Worm (Caenorhabditis elegans) whole organism, mixed stage, embryonic: ENCODE results near the gene ttbk-7.
A peak's percentile ranks its signal among the peaks of the same experiment; 100 is the strongest.

Experiments used
- M03D4.4 ChIP-seq: sonication (generic microtip); optimal IDR thresholded peaks from 2 replicates; lab custom pipeline; 2017; ENCODE audit warnings: mild to moderate bottlenecking, missing genetic modification characterization, missing compliant biosample characterization
- blmp-1 ChIP-seq: fragments of 150-350 bp; optimal IDR thresholded peaks from 2 replicates; lab custom pipeline; 2014; ENCODE audit warnings: missing biosample characterization, missing genetic modification characterization
- ceh-43 ChIP-seq: fragments of 200-800 bp; sonication (Bioruptor generic); optimal IDR thresholded peaks from 2 replicates; lab custom pipeline; 2018; ENCODE audit warnings: mild to moderate bottlenecking, missing genetic modification characterization, moderate library complexity, missing compliant biosample characterization
- ceh-83 ChIP-seq: fragments of 200-800 bp; sonication (Bioruptor generic); optimal IDR thresholded peaks from 2 replicates; lab custom pipeline; 2018; ENCODE audit warnings: mild to moderate bottlenecking, missing genetic modification characterization, missing compliant biosample characterization
- cnd-1 ChIP-seq: fragments of 200-800 bp; sonication (Bioruptor generic); optimal IDR thresholded peaks from 2 replicates; lab custom pipeline; 2018; ENCODE audit warnings: mild to moderate bottlenecking, missing genetic modification characterization, missing compliant biosample characterization
- drap-1 ChIP-seq: fragments of 200-800 bp; sonication (Bioruptor generic); optimal IDR thresholded peaks from 3 replicates; lab custom pipeline; 2018; ENCODE audit warnings: mild to moderate bottlenecking, missing genetic modification characterization, missing compliant biosample characterization
- elt-1 ChIP-seq: sonication (generic microtip); optimal IDR thresholded peaks from 2 replicates; lab custom pipeline; 2017; ENCODE audit warnings: missing genetic modification characterization, mild to moderate bottlenecking, missing compliant biosample characterization, antibody characterized with exemption, moderate library complexity, borderline replicate concordance; ENCODE audit not compliant: insufficient read depth
- elt-3 ChIP-seq: fragments of 150-350 bp; optimal IDR thresholded peaks from 2 replicates; lab custom pipeline; 2014; ENCODE audit warnings: missing biosample characterization, missing genetic modification characterization
- flh-1 ChIP-seq: fragments of 200-800 bp; sonication (Bioruptor generic); optimal IDR thresholded peaks from 2 replicates; lab custom pipeline; 2018; ENCODE audit warnings: mild to moderate bottlenecking, missing genetic modification characterization, moderate library complexity, missing compliant biosample characterization
- ham-2 ChIP-seq: fragments of 200-800 bp; sonication (Bioruptor generic); optimal IDR thresholded peaks from 2 replicates; lab custom pipeline; 2018; ENCODE audit warnings: mild to moderate bottlenecking, missing genetic modification characterization, missing compliant biosample characterization
- hlh-1 ChIP-seq: fragments of 150-350 bp; optimal IDR thresholded peaks from 2 replicates; lab custom pipeline; 2014; ENCODE audit warnings: missing biosample characterization, missing genetic modification reagents, missing genetic modification characterization
- lin-13 ChIP-seq: fragments of 150-350 bp; optimal IDR thresholded peaks from 2 replicates; lab custom pipeline; 2014; ENCODE audit warnings: missing biosample characterization, missing genetic modification characterization
- lin-32 ChIP-seq: fragments of 200-800 bp; sonication (Bioruptor generic); optimal IDR thresholded peaks from 2 replicates; lab custom pipeline; 2018; ENCODE audit warnings: mild to moderate bottlenecking, missing genetic modification characterization, missing compliant biosample characterization
- lsy-2 ChIP-seq: fragments of 150-350 bp; optimal IDR thresholded peaks from 2 replicates; lab custom pipeline; 2014; ENCODE audit warnings: missing biosample characterization, missing genetic modification characterization
- mab-5 ChIP-seq: fragments of 150-350 bp; optimal IDR thresholded peaks from 2 replicates; lab custom pipeline; 2014; ENCODE audit warnings: missing biosample characterization, missing genetic modification characterization
- mep-1 ChIP-seq: fragments of 150-350 bp; optimal IDR thresholded peaks from 2 replicates; lab custom pipeline; 2017; ENCODE audit warnings: missing biosample characterization, missing genetic modification reagents, missing genetic modification characterization, inconsistent platforms
- mls-2 ChIP-seq: sonication (generic microtip); optimal IDR thresholded peaks from 2 replicates; lab custom pipeline; 2016; ENCODE audit warnings: mild to moderate bottlenecking, missing genetic modification characterization, moderate library complexity, missing compliant biosample characterization
- nhr-2 ChIP-seq: fragments of 150-350 bp; optimal IDR thresholded peaks from 2 replicates; lab custom pipeline; 2014; ENCODE audit warnings: missing biosample characterization, missing genetic modification characterization
- nhr-237 ChIP-seq: fragments of 150-350 bp; optimal IDR thresholded peaks from 2 replicates; lab custom pipeline; 2014; ENCODE audit warnings: missing biosample characterization, missing genetic modification characterization
- nhr-28 ChIP-seq: fragments of 150-350 bp; optimal IDR thresholded peaks from 2 replicates; lab custom pipeline; 2014; ENCODE audit warnings: missing biosample characterization, missing genetic modification characterization
- nhr-76 ChIP-seq: sonication (generic microtip); optimal IDR thresholded peaks from 2 replicates; lab custom pipeline; 2017; ENCODE audit warnings: missing biosample characterization, missing genetic modification characterization
- pha-4 ChIP-seq: fragments of 150-350 bp; optimal IDR thresholded peaks from 2 replicates; lab custom pipeline; 2018; ENCODE audit warnings: missing biosample characterization, missing genetic modification reagents, missing genetic modification characterization
- snpc-4 ChIP-seq: fragments of 150-350 bp; optimal IDR thresholded peaks from 2 replicates; lab custom pipeline; 2014; ENCODE audit warnings: missing biosample characterization, missing genetic modification characterization
- sptf-1 ChIP-seq: sonication (generic microtip); optimal IDR thresholded peaks from 2 replicates; lab custom pipeline; 2017; ENCODE audit warnings: mild to moderate bottlenecking, missing genetic modification characterization, moderate library complexity, missing compliant biosample characterization
- tbx-8 ChIP-seq: fragments of 200-800 bp; sonication (Bioruptor generic); optimal IDR thresholded peaks from 2 replicates; lab custom pipeline; 2018; ENCODE audit warnings: mild to moderate bottlenecking, missing genetic modification characterization, moderate library complexity, missing compliant biosample characterization
- unc-120 ChIP-seq: sonication (generic microtip); optimal IDR thresholded peaks from 2 replicates; lab custom pipeline; 2017; ENCODE audit warnings: missing genetic modification characterization, missing compliant biosample characterization; ENCODE audit not compliant: poor library complexity, severe bottlenecking
- unc-39 ChIP-seq: fragments of 150-350 bp; optimal IDR thresholded peaks from 2 replicates; lab custom pipeline; 2014; ENCODE audit warnings: missing biosample characterization, missing genetic modification characterization
- unc-62 ChIP-seq: fragments of 150-350 bp; optimal IDR thresholded peaks from 2 replicates; lab custom pipeline; 2014; ENCODE audit warnings: missing biosample characterization, missing genetic modification reagents, missing genetic modification characterization
- zip-8 ChIP-seq: fragments of 150-350 bp; optimal IDR thresholded peaks from 2 replicates; lab custom pipeline; 2014; ENCODE audit warnings: missing biosample characterization, missing genetic modification characterization
- ztf-11 ChIP-seq: fragments of 150-350 bp; optimal IDR thresholded peaks from 2 replicates; lab custom pipeline; 2014; ENCODE audit warnings: missing biosample characterization, missing genetic modification characterization

ttbk-7 gene

DNA sequence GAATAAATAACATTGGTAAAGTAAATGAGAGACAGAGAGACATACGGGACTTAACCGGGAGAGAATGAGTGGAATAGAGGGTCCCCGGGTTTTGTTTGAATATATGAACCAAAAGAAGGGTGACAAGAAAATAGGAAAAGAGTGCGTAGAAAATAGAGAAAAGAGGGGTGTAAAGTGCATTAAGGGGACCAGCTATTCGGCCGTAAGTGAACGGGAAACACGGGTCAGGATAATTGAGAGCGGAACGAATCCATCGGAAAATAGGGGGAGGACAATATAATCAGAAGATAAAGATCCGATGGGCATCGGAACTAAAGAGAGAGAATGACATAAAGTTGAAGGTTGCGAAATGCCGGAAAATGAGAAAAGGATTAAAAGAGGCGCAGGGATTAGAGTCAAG, 1.7 kb upstream of the ttbk-7 start (continued):
- TF ChIP-seq unc-39: no peak
- no peak for TF ChIP-seq lin-32 (GFP tag; lab: Kevin White, UChicago)
- TF ChIP-seq tbx-8 (GFP tag; lab: Kevin White, UChicago): no peak
- no peak for TF ChIP-seq sptf-1 (tag; lab: Kevin White, UChicago)
- TF ChIP-seq, all 35 proteins: peak for 6

DNA sequence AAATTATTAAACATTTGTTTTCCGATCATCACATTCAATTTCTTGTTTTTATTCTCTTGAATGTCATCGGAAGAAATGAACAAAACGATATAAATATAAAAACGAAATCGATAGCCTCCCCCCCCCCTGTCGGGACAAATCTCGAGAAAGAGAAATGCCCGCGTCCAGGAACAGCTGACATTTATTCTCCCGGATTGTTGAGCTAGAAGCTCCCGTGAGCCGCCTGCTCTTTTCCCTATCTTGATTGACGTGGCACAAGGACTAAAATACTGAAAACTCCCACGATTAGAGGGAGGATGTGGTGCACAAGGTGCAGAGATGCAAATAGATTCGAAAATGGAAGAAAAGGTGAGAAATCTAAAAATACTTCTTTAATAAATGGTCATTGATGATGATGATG, 1.2 kb upstream of the ttbk-7 start:
- TF ChIP-seq hlh-1 (tag; lab: Kevin White, UChicago): peak; percentile 95
- peak; percentile 57 for TF ChIP-seq unc-120
- no peak for TF ChIP-seq mep-1
- TF ChIP-seq ceh-43: no peak
- TF ChIP-seq M03D4.4 (tag; lab: Kevin White, UChicago): no peak
- TF ChIP-seq mls-2 (tag; lab: Kevin White, UChicago): peak; percentile 15
- no peak for TF ChIP-seq ceh-83 (GFP tag; lab: Kevin White, UChicago)
- TF ChIP-seq unc-62 (GFP tag; lab: Kevin White, UChicago): peak; percentile 80
- no peak for TF ChIP-seq lsy-2 (tag; lab: Kevin White, UChicago)
- TF ChIP-seq nhr-237 (tag; lab: Kevin White, UChicago): no peak
- TF ChIP-seq flh-1 (GFP tag; lab: Kevin White, UChicago): no peak
- TF ChIP-seq elt-1: no peak
- no peak for TF ChIP-seq nhr-28
- TF ChIP-seq ham-2 (GFP tag; lab: Kevin White, UChicago): no peak

DNA sequence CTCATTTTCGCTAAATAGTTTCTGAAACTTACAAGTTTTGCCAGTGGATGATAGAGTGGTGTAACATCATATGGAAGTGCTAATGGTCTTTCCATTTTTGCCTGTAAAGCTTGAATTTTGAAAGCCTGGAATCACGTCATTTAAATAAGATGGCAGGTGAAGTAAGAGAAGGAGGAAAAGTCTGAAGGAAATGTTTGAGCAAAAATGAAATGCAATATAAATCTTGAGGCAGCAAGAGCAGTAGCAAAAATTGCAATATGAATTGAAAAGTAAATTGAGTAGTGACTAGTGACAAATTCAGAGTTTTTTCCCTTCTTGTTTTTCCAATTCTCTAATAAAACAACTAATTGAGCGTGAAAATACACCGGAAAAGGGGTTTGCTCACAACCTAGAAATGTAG, 9.8 kb downstream of the ttbk-7 start, which contains the start of gene glb-24:
Gene glb-24 (minus strand): TSS at position 101 of the 400 bp plus-strand sequence.
- TF ChIP-seq lsy-2 (tag; lab: Kevin White, UChicago): no peak
- no peak for TF ChIP-seq zip-8 (tag; lab: Kevin White, UChicago)
- TF ChIP-seq ham-2 (GFP tag; lab: Kevin White, UChicago): no peak
- no peak for TF ChIP-seq mls-2 (tag; lab: Kevin White, UChicago)
- no peak for TF ChIP-seq nhr-2 (tag; lab: Kevin White, UChicago)
- no peak for TF ChIP-seq snpc-4 (tag; lab: Kevin White, UChicago)
- TF ChIP-seq mep-1: no peak
- TF ChIP-seq blmp-1 (tag; lab: Kevin White, UChicago): no peak
- TF ChIP-seq drap-1: no peak
- TF ChIP-seq elt-3 (tag; lab: Kevin White, UChicago): no peak
- no peak for TF ChIP-seq elt-1

DNA sequence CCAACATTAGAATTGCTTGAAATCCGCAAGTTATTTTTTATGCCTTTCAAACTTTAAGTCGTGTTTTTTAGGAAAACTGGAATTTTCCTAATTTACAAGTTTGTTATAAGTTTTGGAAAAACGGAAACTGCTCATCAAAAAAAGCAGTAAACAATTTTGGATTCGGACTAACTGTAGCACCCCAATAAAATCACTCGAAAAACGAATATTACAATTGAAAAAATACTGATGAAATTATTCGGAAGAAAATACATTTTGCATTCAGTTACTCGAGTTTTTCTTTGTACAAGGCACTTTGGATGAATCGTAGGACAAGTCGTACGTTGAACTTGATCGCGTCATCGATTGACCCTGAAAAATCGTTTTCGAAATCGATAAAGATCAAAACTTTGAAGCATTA, 13.3 kb downstream of the ttbk-7 start:
- TF ChIP-seq nhr-28 (no peak), ztf-11 (tag; lab: Kevin White, UChicago) (no peak), M03D4.4 (tag; lab: Kevin White, UChicago) (no peak), tbx-8 (GFP tag; lab: Kevin White, UChicago) (no peak), ceh-83 (GFP tag; lab: Kevin White, UChicago) (no peak)
- TF ChIP-seq, all 35 proteins: peak for 0

DNA sequence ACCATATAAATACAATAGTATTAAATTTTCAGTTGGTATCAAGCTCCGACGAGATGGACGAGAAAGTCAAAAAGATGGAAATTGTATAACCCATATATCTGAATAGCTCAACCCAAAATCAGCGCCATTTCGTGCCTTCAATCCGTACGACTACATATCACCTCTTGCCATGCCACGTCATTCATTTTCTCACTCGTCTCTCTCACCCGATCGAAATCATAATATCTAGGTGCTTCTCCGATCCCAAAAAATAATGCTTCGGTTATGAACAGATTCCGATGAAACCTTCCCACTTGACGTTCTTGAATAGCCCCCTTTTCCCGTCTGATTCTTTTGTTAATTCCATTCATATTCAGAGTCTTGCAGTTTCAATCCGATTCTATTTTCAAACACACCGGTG, 14.3 kb downstream of the ttbk-7 start:
- TF ChIP-seq blmp-1 (tag; lab: Kevin White, UChicago): no peak
- no peak for TF ChIP-seq nhr-76
- TF ChIP-seq unc-120: no peak
- no peak for TF ChIP-seq ham-2 (GFP tag; lab: Kevin White, UChicago)
- TF ChIP-seq cnd-1 (tag; lab: Kevin White, UChicago): no peak
- no peak for TF ChIP-seq mab-5 (tag; lab: Kevin White, UChicago)
- no peak for TF ChIP-seq pha-4 (tag; lab: Kevin White, UChicago)
- no peak for TF ChIP-seq flh-1 (GFP tag; lab: Kevin White, UChicago)
- no peak for TF ChIP-seq lin-13 (tag; lab: Kevin White, UChicago)
- no peak for TF ChIP-seq nhr-237 (tag; lab: Kevin White, UChicago)
- TF ChIP-seq elt-3 (tag; lab: Kevin White, UChicago): no peak
- no peak for TF ChIP-seq sptf-1 (tag; lab: Kevin White, UChicago)
- no peak for TF ChIP-seq nhr-2 (tag; lab: Kevin White, UChicago)
- no peak for TF ChIP-seq hlh-1 (tag; lab: Kevin White, UChicago)
- TF ChIP-seq tbx-8 (GFP tag; lab: Kevin White, UChicago): no peak

DNA sequence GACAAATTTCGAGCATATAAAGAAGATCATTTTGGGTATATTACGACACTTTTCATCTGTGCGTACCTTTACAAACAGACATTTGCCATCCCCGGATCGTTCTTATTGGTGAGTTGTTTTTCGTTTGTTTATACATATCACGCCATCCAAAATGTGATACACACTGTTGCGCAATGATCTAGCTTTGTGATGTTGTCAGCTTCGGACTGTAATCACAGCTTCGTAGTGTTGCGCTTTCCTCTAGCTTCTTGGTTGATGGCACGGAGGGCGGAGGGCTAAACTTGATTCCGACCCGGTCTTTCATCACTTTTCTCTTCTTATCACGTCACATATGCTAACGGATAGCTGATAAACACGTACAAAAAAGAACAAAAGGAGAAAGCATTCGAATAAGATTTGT, 16.3 kb downstream of the ttbk-7 start:
- no peak for TF ChIP-seq lsy-2 (tag; lab: Kevin White, UChicago)
- TF ChIP-seq mep-1: no peak
- no peak for TF ChIP-seq unc-39
- peak; percentile 79 for TF ChIP-seq zip-8 (tag; lab: Kevin White, UChicago)
- no peak for TF ChIP-seq hlh-1 (tag; lab: Kevin White, UChicago)
- no peak for TF ChIP-seq snpc-4 (tag; lab: Kevin White, UChicago)
- no peak for TF ChIP-seq cnd-1 (tag; lab: Kevin White, UChicago)
